Fruit fly (Drosophila melanogaster) ovary, adult (tissue): ENCODE data around the gene Art6.

ENCODE experiments used
- CG17801 ChIP-seq: fragments of 200-800 bp; optimal IDR thresholded peaks from 2 replicates; lab custom pipeline; 2019; ENCODE audit warnings: missing biosample characterization, mild to moderate bottlenecking, missing genetic modification characterization, moderate library complexity; ENCODE audit not compliant: partially characterized antibody

Art6 gene

DNA sequence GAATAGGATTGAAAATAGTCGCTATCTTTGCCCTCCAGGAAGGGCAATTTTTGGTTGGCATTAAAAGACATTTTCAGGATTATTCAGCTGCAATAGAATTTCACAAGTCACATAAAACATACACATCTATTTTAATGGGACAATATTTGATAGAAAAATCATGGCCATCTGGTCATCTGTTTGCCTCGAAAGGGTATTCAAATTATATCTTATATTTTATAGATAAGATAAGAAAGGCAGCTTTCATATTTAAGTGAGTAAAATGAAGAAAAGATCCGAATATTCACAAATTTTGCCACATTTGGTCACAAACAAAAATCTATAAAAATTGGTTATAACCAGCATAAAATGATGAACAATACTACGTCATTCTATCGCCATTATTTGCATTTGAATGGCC is at the start of gene Art6:
Gene Art6, minus strand, starts transcription at position 101 of the 400 bp plus-strand sequence.
- TF ChIP-seq CG17801 = no peak

DNA sequence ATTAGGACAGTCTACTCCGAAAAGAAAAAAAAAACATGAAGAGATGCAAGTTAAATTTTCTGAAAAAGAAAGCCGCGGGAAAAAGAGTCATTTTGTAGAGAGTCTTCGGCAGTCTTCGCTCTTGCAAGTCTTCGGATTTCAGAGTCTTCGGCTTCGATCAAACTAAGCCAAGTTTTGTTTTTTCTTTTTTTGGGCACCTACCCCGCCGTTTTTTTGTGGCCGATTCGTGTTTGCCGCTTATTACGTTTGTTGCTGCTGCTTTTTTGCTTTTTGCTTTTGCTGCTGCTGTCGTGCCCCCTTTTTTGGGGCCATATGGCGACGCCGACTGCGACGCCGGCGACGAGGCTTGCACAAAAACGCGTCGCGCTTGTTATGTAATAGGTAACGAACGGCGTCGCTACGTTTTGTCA is 46.5 kb upstream of the Art6 start:
- peak; percentile 36 for TF ChIP-seq CG17801

DNA sequence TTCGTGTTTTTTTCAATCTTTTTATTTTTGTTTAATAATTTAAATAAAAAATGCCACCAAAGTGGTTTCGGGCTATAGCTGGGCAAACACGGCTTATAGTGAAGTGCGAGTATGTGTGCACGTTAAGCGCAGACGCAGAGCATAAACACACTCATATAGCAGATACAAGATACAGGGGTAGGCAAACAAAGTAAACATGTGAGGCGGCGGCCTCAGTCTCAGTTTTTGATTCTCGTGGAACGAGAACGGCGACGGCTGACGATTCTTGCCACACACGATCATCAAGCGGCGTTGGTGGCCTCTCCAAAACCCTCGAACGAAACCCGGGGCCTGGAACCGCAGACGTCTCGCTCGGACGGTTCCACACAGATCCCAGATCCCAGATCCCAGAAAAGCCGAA is 44.5 kb upstream of the Art6 start:
- no peak for TF ChIP-seq CG17801

- TF ChIP-seq CG17801 = no peak
Measured at dm6 chr3R:13989453-13989852, 43.8 kb upstream of the Art6 start.

- no peak for TF ChIP-seq CG17801
Measured at dm6 chr3R:13988923-13989436, 43.4 kb upstream of the Art6 start.

DNA sequence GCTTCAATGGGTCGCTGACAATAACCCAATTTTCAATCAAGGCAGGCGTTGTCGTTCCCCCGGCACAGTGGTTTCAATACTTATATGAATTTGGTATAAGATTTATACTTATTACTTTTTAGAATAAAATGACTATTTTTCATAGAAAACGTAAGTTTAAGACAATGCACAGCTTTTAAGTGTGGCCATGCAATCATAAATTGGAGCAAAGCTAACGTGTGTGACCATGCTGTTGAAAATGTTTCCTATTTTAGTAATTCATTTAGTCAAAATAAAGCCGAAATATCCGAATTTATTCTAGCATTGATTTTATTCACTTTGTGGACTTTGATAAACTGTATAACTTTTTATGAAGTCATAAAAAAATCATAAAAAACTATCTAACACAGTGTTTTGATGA is 41.0 kb upstream of the Art6 start:
- TF ChIP-seq CG17801 = no peak

- TF ChIP-seq CG17801 = peak; percentile 22
Measured at dm6 chr3R:13984922-13985581, 39.4 kb upstream of the Art6 start.

DNA sequence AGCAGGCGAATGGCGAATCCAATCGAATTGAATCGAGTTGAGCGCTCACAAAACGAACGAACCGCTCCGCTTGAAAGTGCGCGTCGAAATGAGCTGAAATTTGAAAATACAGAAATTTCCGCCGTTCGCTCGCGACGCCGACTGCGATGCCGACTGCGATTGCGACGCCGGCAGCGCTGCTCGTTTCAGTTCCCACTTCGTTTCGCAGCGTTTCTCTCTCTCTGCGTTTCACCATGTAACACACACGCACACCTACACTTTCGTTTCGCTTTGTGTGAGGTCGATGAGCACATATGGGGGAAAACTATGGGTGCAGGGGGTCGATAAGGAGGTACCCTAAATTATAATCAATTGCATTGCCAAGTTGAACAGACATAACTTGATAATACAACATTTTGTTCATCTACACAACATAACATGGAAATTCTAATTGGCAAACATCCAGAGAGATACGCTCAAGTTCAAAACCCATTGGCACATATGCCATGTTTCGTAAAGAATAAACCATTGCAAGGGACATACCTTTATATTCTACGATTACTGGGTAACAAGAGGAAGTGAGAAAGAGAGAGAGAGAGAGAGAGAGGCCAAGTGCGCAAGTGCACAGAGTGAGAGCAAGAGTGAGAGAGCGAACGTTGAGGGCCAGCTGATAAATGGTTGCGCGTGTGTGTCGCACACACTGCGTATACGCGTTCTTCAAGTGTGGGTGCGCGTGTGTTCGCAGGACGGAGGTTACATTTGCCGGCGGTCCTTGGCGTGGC is 37.8 kb upstream of the Art6 start:
- TF ChIP-seq CG17801 = peak; percentile 91

- no peak for TF ChIP-seq CG17801
Measured at dm6 chr3R:13982298-13982846, 36.8 kb upstream of the Art6 start.

- no peak for TF ChIP-seq CG17801
Measured at dm6 chr3R:13981584-13981983, 36.0 kb upstream of the Art6 start.

dm6 chr3R:13980956-13981355 is 35.3 kb upstream of the Art6 start:
- no peak for TF ChIP-seq CG17801

DNA sequence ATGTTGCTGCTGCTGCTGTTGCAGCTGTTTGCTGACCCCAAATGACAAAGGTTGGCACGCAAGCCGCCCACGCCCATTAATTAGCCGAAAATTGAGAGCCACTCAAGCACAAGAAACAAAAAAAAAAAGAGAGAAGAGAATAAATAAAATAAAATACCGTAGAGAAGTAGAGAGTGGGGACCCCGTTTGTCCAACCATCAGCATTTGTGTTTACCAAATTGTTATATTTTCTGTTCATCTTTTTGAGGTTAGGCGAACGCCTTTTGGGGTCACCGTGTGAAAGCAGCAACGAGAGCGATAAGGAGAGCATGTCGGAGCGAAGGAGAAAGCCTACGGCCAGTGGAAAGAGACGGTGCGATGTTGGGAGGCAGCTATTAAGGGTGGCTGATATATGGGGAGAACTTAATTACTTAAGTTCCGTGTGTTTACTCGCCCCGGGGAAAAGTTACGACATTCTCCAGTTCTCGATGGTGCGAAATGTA is 32.5 kb upstream of the Art6 start:
- TF ChIP-seq CG17801 = no peak

dm6 chr3R:13977126-13977991 is 31.7 kb upstream of the Art6 start:
- no peak for TF ChIP-seq CG17801

DNA sequence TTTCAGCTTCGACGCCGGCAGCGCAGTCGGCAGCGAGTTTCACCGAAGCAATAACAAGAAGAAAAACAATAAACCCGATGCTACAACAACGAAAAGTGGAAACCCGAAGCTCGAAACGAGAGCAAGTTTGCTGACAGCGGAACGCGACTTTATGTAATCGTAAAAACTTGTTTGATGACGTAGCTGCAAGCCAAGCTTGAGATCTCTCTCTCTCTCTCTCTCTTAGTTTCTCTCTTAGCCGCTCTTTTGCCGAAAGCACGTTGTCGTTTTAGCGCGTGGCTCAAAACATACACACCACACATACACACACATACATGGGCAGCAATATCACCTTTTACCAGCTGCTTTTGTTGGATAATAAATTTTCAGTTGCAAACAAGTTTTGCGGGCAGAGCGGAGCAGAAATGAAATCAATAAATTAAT is 30.5 kb upstream of the Art6 start:
- no peak for TF ChIP-seq CG17801

dm6 chr3R:13974741-13975245 is 29.2 kb upstream of the Art6 start:
- no peak for TF ChIP-seq CG17801

DNA sequence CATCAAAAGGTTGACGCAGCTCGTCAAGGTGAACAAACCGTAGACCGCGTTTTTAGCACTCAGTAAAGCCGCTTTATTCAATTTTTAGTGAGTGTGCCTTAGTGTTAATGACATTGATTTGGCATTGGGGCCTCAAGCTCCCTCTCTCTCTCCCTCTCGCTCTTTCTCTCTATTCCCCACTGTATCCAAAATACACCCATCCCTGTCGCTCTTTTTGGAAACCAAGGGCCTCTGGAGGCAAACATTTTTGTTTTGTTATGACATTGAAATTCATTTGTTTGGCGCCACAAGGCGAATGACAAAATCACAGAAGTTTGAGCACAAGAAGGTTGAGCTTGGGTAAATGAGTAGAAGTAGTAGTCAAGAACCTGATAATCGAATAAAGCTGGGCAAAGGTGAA is 27.0 kb upstream of the Art6 start:
- no peak for TF ChIP-seq CG17801
